Worm (Caenorhabditis elegans): ENCODE measurements around the gene T07A9.12.

- no peak for TF ChIP-seq nhr-12 (tag; optimal IDR thresholded peaks at IDR 0.05)
- no peak for TF ChIP-seq nhr-77 (tag; optimal IDR thresholded peaks at IDR 0.05)
- no peak for TF ChIP-seq unc-62 (GFP tag; optimal IDR thresholded peaks at IDR 0.05)
- TF ChIP-seq fos-1 (tag; optimal IDR thresholded peaks at IDR 0.05), result no peak
- TF ChIP-seq ztf-11 (tag; optimal IDR thresholded peaks at IDR 0.05), result no peak
- no peak for TF ChIP-seq lin-39 (tag; optimal IDR thresholded peaks at IDR 0.05)
- no peak for TF ChIP-seq pqm-1 (tag; optimal IDR thresholded peaks at IDR 0.05)
- TF ChIP-seq unc-39 (tag; optimal IDR thresholded peaks at IDR 0.05), result no peak
- no peak for TF ChIP-seq nhr-25 (tag; optimal IDR thresholded peaks at IDR 0.05)
- TF ChIP-seq nhr-23 (tag; optimal IDR thresholded peaks at IDR 0.05), result no peak
Observed at ce11 chrIV:460614-461079, 50.0 kb downstream of the T07A9.12 start, which contains the start of gene M04G7.2.

Data from whole organism, L3 larva.